Worm (Caenorhabditis elegans) whole organism, late embryonic: ENCODE data around the gene Y55F3C.10.

Source experiments
- F13H6.1 ChIP-seq: sonication (generic microtip); optimal IDR thresholded peaks from 2 replicates; lab custom pipeline; 2016; ENCODE audit warnings: missing genetic modification characterization, missing compliant biosample characterization
- ceh-48 ChIP-seq: sonication (generic microtip); optimal IDR thresholded peaks from 2 replicates; lab custom pipeline; 2016; ENCODE audit warnings: missing genetic modification characterization, inconsistent platforms, missing compliant biosample characterization
- eyg-1 ChIP-seq: sonication (generic microtip); optimal IDR thresholded peaks from 2 replicates; lab custom pipeline; 2016; ENCODE audit warnings: missing genotype, missing genetic modification characterization, missing compliant biosample characterization
- fkh-6 ChIP-seq: sonication (generic microtip); optimal IDR thresholded peaks from 2 replicates; lab custom pipeline; 2016; ENCODE audit warnings: missing genetic modification characterization, missing compliant biosample characterization
- hlh-8 ChIP-seq: sonication (generic microtip); optimal IDR thresholded peaks from 2 replicates; lab custom pipeline; 2016; ENCODE audit warnings: missing genotype, missing genetic modification characterization, missing compliant biosample characterization
- pha-4 ChIP-seq: fragments of 150-350 bp; optimal IDR thresholded peaks from 2 replicates; lab custom pipeline; 2018; ENCODE audit warnings: missing biosample characterization, missing genetic modification reagents, missing genetic modification characterization
- pqm-1 ChIP-seq: sonication (generic microtip); optimal IDR thresholded peaks from 2 replicates; lab custom pipeline; 2016; ENCODE audit warnings: missing genetic modification characterization, missing compliant biosample characterization
- pros-1 ChIP-seq: fragments of 150-350 bp; optimal IDR thresholded peaks from 2 replicates; lab custom pipeline; 2014; ENCODE audit warnings: missing biosample characterization, missing genetic modification reagents, missing genetic modification characterization
- unc-3 ChIP-seq, 2 experiments: fragments of 200-800 bp in 1 of 2; sonication (Bioruptor generic) in 1 of 2; sonication (generic microtip) in 1 of 2; conservative IDR thresholded peaks in 1 of 2; optimal IDR thresholded peaks in 1 of 2; 2 replicates each; pipeline versions ENCODE4 v1.3.6 to Lab custom; 2016 to 2022; ENCODE audit warnings: missing compliant biosample characterization in 2 of 2, missing genetic modification characterization in 2 of 2, missing genetic modification reagents in 1 of 2

DNA sequence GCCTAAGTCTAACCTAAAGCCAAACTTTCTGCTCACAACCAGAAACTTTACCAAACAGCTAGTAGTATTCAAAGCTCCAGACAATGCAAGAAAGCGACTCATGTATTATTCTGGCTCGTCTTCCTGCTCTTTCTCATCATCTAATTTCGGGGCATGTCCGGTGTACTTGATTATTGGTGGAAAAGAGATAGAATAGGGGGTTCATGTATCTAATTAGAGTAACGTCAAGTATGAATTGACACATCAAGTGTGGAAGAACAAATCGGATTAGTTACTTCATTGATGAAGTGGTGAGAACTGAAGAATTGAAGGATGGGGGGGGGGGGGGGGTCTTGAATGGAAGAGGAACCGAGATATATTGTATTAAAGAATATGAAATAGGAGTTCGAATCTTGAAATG is 3.8 kb downstream of the Y55F3C.10 start:
- TF ChIP-seq unc-3 (GFP tag; conservative IDR thresholded peaks at IDR 0.05; lab: Robert Waterston, UW) (no peak), unc-3 (tag; optimal IDR thresholded peaks at IDR 0.05; lab: Kevin White, UChicago) (no peak), fkh-6 (no peak), F13H6.1 (no peak), pros-1 (tag; lab: Kevin White, UChicago) (no peak), hlh-8 (tag; lab: Kevin White, UChicago) (no peak), pqm-1 (tag; lab: Kevin White, UChicago) (no peak), eyg-1 (tag; lab: Kevin White, UChicago) (no peak), pha-4 (tag; lab: Kevin White, UChicago) (no peak), ceh-48 (tag; lab: Kevin White, UChicago) (no peak)
